Fruit fly (Drosophila melanogaster) Kc167 (cell line): ENCODE measurements around the gene CG6656.

Experiments used
- Sin3A ChIP-seq: fragments of >200 bp; optimal IDR thresholded peaks from 2 replicates; lab custom pipeline; 2018; ENCODE audit warnings: missing external identifiers
- ttk ChIP-seq: sonication (Bioruptor generic); optimal IDR thresholded peaks from 2 replicates; lab custom pipeline; 2017; ENCODE audit warnings: missing external identifiers

DNA sequence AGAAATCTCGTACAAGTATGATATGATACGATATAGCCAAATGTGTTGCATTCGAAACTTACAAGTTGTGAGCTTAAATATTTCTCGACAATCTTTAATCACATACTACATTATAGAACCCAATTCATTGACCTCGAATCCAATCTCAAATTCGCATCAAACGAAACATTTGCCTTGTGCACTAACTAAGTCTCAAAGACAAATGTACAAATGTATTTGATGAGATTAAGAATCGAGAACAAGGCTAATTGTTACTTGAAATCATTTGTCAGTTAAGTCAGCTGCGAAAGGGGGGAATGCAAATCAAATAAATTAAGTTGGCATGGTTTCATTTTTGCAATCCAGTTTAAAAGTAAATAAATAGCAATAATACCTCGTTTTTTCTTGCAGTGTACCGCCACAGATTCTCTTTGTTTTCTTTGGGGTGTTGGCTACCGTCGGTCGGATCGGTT is 36.6 kb upstream of the CG6656 start:
- TF ChIP-seq ttk (lab: Kevin White, UChicago) = no peak
- TF ChIP-seq Sin3A = no peak
